Fruit fly (Drosophila melanogaster) whole organism, prepupa: ENCODE data around the gene CG8372.

ENCODE experiments used
- Blimp-1 ChIP-seq: fragments of 200-800 bp; sonication (Bioruptor generic); optimal IDR thresholded peaks from 3 replicates; lab custom pipeline; 2017; ENCODE audit warnings: missing biosample characterization, missing genetic modification characterization, mild to moderate bottlenecking, moderate library complexity, missing genetic modification reagents
- CG10631 ChIP-seq: fragments of 200-800 bp; sonication (Bioruptor generic); optimal IDR thresholded peaks from 2 replicates; lab custom pipeline; 2016; ENCODE audit warnings: missing biosample characterization, missing genetic modification characterization
- CG10669 ChIP-seq: fragments of 200-800 bp; sonication (Bioruptor generic); optimal IDR thresholded peaks from 3 replicates; lab custom pipeline; 2018; ENCODE audit warnings: missing biosample characterization, mild to moderate bottlenecking, missing genetic modification characterization, moderate library complexity
- CG11294 ChIP-seq: fragments of 200-800 bp; sonication (Bioruptor generic); IDR thresholded peaks from 2 replicates; pipeline ENCODE4 v1.3.6; 2022; ENCODE audit warnings: missing biosample characterization, missing genetic modification characterization
- CG11762 ChIP-seq: fragments of 200-800 bp; sonication (Bioruptor generic); optimal IDR thresholded peaks from 3 replicates; lab custom pipeline; 2016; ENCODE audit warnings: missing biosample characterization, missing genetic modification characterization; ENCODE audit not compliant: insufficient read depth
- CG15336 ChIP-seq: fragments of 200-800 bp; sonication (Bioruptor generic); IDR thresholded peaks from 2 replicates; pipeline ENCODE4 v1.3.6; 2022; ENCODE audit warnings: missing biosample characterization, missing genetic modification characterization
- CG1621 ChIP-seq: fragments of 200-800 bp; sonication (Bioruptor generic); optimal IDR thresholded peaks from 3 replicates; lab custom pipeline; 2018; ENCODE audit warnings: missing biosample characterization, mild to moderate bottlenecking, missing genetic modification characterization
- CG16779 ChIP-seq: fragments of 200-800 bp; sonication (Bioruptor generic); optimal IDR thresholded peaks from 3 replicates; lab custom pipeline; 2017; ENCODE audit warnings: missing biosample characterization, mild to moderate bottlenecking, missing genetic modification characterization
- CG3032 ChIP-seq: fragments of 200-800 bp; optimal IDR thresholded peaks from 2 replicates; lab custom pipeline; 2019; ENCODE audit warnings: missing biosample characterization, mild to moderate bottlenecking, missing genetic modification characterization, moderate library complexity
- CG31627 ChIP-seq: fragments of 200-800 bp; sonication (Bioruptor generic); optimal IDR thresholded peaks from 3 replicates; lab custom pipeline; 2016; ENCODE audit warnings: missing biosample characterization, missing genetic modification characterization
- CG32006 ChIP-seq: fragments of 200-800 bp; sonication (Bioruptor generic); optimal IDR thresholded peaks from 3 replicates; lab custom pipeline; 2017; ENCODE audit warnings: missing biosample characterization, mild to moderate bottlenecking, missing genetic modification characterization
- CG34406 ChIP-seq: fragments of 200-800 bp; sonication (Bioruptor generic); optimal IDR thresholded peaks from 3 replicates; lab custom pipeline; 2016; ENCODE audit warnings: missing biosample characterization, missing genetic modification characterization
- CG3919 ChIP-seq: fragments of 200-800 bp; sonication (Bioruptor generic); optimal IDR thresholded peaks from 3 replicates; lab custom pipeline; 2016; ENCODE audit warnings: missing biosample characterization, missing genetic modification characterization
- CG4318 ChIP-seq: fragments of 200-800 bp; sonication (Bioruptor generic); optimal IDR thresholded peaks from 3 replicates; lab custom pipeline; 2017; ENCODE audit warnings: missing biosample characterization, mild to moderate bottlenecking, missing genetic modification characterization
- CG6163 ChIP-seq: fragments of 200-800 bp; sonication (Bioruptor generic); IDR thresholded peaks from 3 replicates; pipeline ENCODE4 v1.3.6; 2022; ENCODE audit warnings: missing biosample characterization, missing genetic modification characterization
- CG6276 ChIP-seq: fragments of 200-800 bp; sonication (Bioruptor generic); optimal IDR thresholded peaks from 2 replicates; lab custom pipeline; 2017; ENCODE audit warnings: missing biosample characterization, mild to moderate bottlenecking, missing genetic modification characterization
- CG6808 ChIP-seq: fragments of 200-800 bp; sonication (Bioruptor generic); optimal IDR thresholded peaks from 3 replicates; lab custom pipeline; 2017; ENCODE audit warnings: missing biosample characterization, missing genetic modification characterization, mild to moderate bottlenecking, moderate library complexity, missing genetic modification reagents
- CG6854 ChIP-seq: fragments of 200-800 bp; sonication (Bioruptor generic); optimal IDR thresholded peaks from 2 replicates; lab custom pipeline; 2017; ENCODE audit warnings: missing biosample characterization, mild to moderate bottlenecking, missing genetic modification characterization
- CG7368 ChIP-seq: fragments of 200-800 bp; sonication (Bioruptor generic); optimal IDR thresholded peaks from 3 replicates; lab custom pipeline; 2016; ENCODE audit warnings: missing biosample characterization, missing genetic modification characterization
- CG8119 ChIP-seq: fragments of 200-800 bp; sonication (Bioruptor generic); IDR thresholded peaks from 3 replicates; pipeline ENCODE4 v1.3.6; 2022; ENCODE audit warnings: missing biosample characterization, missing genetic modification characterization
- CG8319 ChIP-seq: fragments of 200-800 bp; sonication (Bioruptor generic); optimal IDR thresholded peaks from 3 replicates; lab custom pipeline; 2016; ENCODE audit warnings: missing biosample characterization, missing genetic modification characterization
- CG9139 ChIP-seq: fragments of 200-800 bp; sonication (Bioruptor generic); optimal IDR thresholded peaks from 3 replicates; lab custom pipeline; 2017; ENCODE audit warnings: missing biosample characterization, mild to moderate bottlenecking, missing genetic modification characterization
- Eip75B ChIP-seq: fragments of 200-800 bp; sonication (Bioruptor generic); optimal IDR thresholded peaks from 3 replicates; lab custom pipeline; 2016; ENCODE audit warnings: missing biosample characterization, missing genetic modification characterization
- Eip78C ChIP-seq: fragments of 200-800 bp; sonication (Bioruptor generic); peaks from one replicate; lab custom pipeline; 2016; ENCODE audit warnings: missing biosample characterization, missing genetic modification characterization
- Eip93F ChIP-seq: fragments of 200-800 bp; sonication (Bioruptor generic); optimal IDR thresholded peaks from 2 replicates; lab custom pipeline; 2016; ENCODE audit warnings: missing biosample characterization, mild to moderate bottlenecking, missing genetic modification characterization
- Ets21C ChIP-seq: fragments of 200-800 bp; sonication (Bioruptor generic); optimal IDR thresholded peaks from 3 replicates; lab custom pipeline; 2016; ENCODE audit warnings: missing biosample characterization, missing genetic modification characterization
- Ets96B ChIP-seq: fragments of 200-800 bp; optimal IDR thresholded peaks from 2 replicates; lab custom pipeline; 2019; ENCODE audit warnings: missing biosample characterization, mild to moderate bottlenecking, missing genetic modification characterization, moderate library complexity
- Gug ChIP-seq: fragments of 200-800 bp; sonication (Bioruptor generic); IDR thresholded peaks from 2 replicates; pipeline ENCODE4 v1.3.6; 2022; ENCODE audit warnings: missing biosample characterization, missing genetic modification characterization
- Hr39 ChIP-seq: fragments of 200-800 bp; sonication (Bioruptor generic); optimal IDR thresholded peaks from 2 replicates; lab custom pipeline; 2016; ENCODE audit warnings: missing biosample characterization, missing genetic modification characterization
- Hr4 ChIP-seq: fragments of 200-800 bp; sonication (Bioruptor generic); optimal IDR thresholded peaks from 3 replicates; lab custom pipeline; 2016; ENCODE audit warnings: missing biosample characterization, missing genetic modification characterization
- Lpt ChIP-seq: fragments of 200-800 bp; sonication (Bioruptor generic); optimal IDR thresholded peaks from 3 replicates; lab custom pipeline; 2016; ENCODE audit warnings: missing biosample characterization, missing genetic modification characterization
- Met ChIP-seq: fragments of 200-800 bp; sonication (Bioruptor generic); optimal IDR thresholded peaks from 3 replicates; lab custom pipeline; 2016; ENCODE audit warnings: missing biosample characterization, missing genetic modification characterization
- Smox ChIP-seq: fragments of 200-800 bp; sonication (Bioruptor generic); optimal IDR thresholded peaks from 3 replicates; lab custom pipeline; 2016; ENCODE audit warnings: missing biosample characterization, missing genetic modification characterization
- Sox15 ChIP-seq: fragments of 200-800 bp; sonication (Bioruptor generic); optimal IDR thresholded peaks from 3 replicates; lab custom pipeline; 2016; ENCODE audit warnings: missing biosample characterization, missing genetic modification characterization
- achi ChIP-seq: fragments of 200-800 bp; sonication (Bioruptor generic); optimal IDR thresholded peaks from 3 replicates; lab custom pipeline; 2016; ENCODE audit warnings: missing biosample characterization, missing genetic modification characterization
- acj6 ChIP-seq: fragments of 200-800 bp; sonication (Bioruptor generic); optimal IDR thresholded peaks from 3 replicates; lab custom pipeline; 2016; ENCODE audit warnings: missing biosample characterization, missing genetic modification characterization
- cyc ChIP-seq: fragments of 200-800 bp; sonication (Bioruptor generic); optimal IDR thresholded peaks from 3 replicates; lab custom pipeline; 2016; ENCODE audit warnings: missing biosample characterization, missing genetic modification characterization
- dsx ChIP-seq: fragments of 200-800 bp; optimal IDR thresholded peaks from 3 replicates; lab custom pipeline; 2019; ENCODE audit warnings: missing biosample characterization, mild to moderate bottlenecking, missing genetic modification characterization, moderate library complexity; ENCODE audit not compliant: poor library complexity, severe bottlenecking
- eg ChIP-seq: fragments of 200-800 bp; sonication (Bioruptor generic); IDR thresholded peaks from 3 replicates; pipeline ENCODE4 v1.3.6; 2022; ENCODE audit warnings: missing biosample characterization, missing genetic modification characterization
- fd59A ChIP-seq: fragments of 200-800 bp; sonication (Bioruptor generic); optimal IDR thresholded peaks from 2 replicates; lab custom pipeline; 2017; ENCODE audit warnings: missing biosample characterization, mild to moderate bottlenecking, missing genetic modification characterization, missing genetic modification reagents
- fd85E ChIP-seq: fragments of 200-800 bp; sonication (Bioruptor generic); optimal IDR thresholded peaks from 3 replicates; lab custom pipeline; 2016; ENCODE audit warnings: missing biosample characterization, missing genetic modification characterization
- fkh ChIP-seq: fragments of 200-800 bp; sonication (Bioruptor generic); optimal IDR thresholded peaks from 3 replicates; lab custom pipeline; 2017; ENCODE audit warnings: missing biosample characterization, mild to moderate bottlenecking, missing genetic modification characterization, moderate library complexity
- lz ChIP-seq: fragments of 200-800 bp; sonication (Bioruptor generic); optimal IDR thresholded peaks from 3 replicates; lab custom pipeline; 2016; ENCODE audit warnings: missing biosample characterization, missing genetic modification characterization
- pdm3 ChIP-seq: fragments of 200-800 bp; sonication (Bioruptor generic); optimal IDR thresholded peaks from 3 replicates; lab custom pipeline; 2016; ENCODE audit warnings: missing biosample characterization, missing genetic modification characterization
- salr ChIP-seq, 2 experiments: fragments of 200-800 bp; sonication (Bioruptor generic); optimal IDR thresholded peaks; 3 replicates each; lab custom pipeline; 2016 to 2018; ENCODE audit warnings: missing biosample characterization in 2 of 2, missing genetic modification characterization in 2 of 2, mild to moderate bottlenecking in 1 of 2
- spab ChIP-seq: fragments of 200-800 bp; sonication (Bioruptor generic); optimal IDR thresholded peaks from 2 replicates; lab custom pipeline; 2017; ENCODE audit warnings: missing biosample characterization, mild to moderate bottlenecking, missing genetic modification characterization, missing genetic modification reagents
- ss ChIP-seq, 2 experiments: fragments of 200-800 bp; sonication (Bioruptor generic); optimal IDR thresholded peaks; 2 replicates in 1 of 2; 3 replicates in 1 of 2; lab custom pipeline; 2017 to 2018; ENCODE audit warnings: mild to moderate bottlenecking in 2 of 2, missing biosample characterization in 2 of 2, missing genetic modification characterization in 2 of 2, moderate library complexity in 1 of 2
- svp ChIP-seq: fragments of 200-800 bp; sonication (Bioruptor generic); peaks from one replicate; lab custom pipeline; 2016; ENCODE audit warnings: missing biosample characterization, missing genetic modification characterization

The CG8372 gene

DNA sequence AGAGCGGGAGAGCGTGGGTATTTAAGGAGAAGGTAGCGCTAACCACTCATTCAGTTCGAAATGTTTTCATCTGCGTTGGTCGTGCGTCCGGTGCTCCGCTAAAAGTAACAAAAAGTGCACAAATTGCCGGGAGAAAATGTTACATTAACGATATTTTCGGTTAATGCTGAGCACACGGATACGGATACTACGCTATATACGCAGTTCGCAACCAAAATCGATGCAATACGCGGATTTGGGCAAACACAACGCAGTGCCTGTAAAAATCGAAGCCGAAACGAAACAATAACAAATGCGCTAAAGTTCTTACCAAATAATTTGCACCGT lies 49.7 kb downstream of the CG8372 start, which contains the start of gene Piezo:
TSS of gene Piezo (plus strand) at position 49 of the 327 bp plus-strand sequence.
- peak; percentile 50 for TF ChIP-seq CG6808 (GFP tag; lab: Kevin White, UChicago)
- peak; percentile 20 for TF ChIP-seq CG3919
- no peak for TF ChIP-seq CG31627 (GFP tag; lab: Kevin White, UChicago)
- no peak for TF ChIP-seq Ets21C
- TF ChIP-seq, all 60 proteins: peak for 2

DNA sequence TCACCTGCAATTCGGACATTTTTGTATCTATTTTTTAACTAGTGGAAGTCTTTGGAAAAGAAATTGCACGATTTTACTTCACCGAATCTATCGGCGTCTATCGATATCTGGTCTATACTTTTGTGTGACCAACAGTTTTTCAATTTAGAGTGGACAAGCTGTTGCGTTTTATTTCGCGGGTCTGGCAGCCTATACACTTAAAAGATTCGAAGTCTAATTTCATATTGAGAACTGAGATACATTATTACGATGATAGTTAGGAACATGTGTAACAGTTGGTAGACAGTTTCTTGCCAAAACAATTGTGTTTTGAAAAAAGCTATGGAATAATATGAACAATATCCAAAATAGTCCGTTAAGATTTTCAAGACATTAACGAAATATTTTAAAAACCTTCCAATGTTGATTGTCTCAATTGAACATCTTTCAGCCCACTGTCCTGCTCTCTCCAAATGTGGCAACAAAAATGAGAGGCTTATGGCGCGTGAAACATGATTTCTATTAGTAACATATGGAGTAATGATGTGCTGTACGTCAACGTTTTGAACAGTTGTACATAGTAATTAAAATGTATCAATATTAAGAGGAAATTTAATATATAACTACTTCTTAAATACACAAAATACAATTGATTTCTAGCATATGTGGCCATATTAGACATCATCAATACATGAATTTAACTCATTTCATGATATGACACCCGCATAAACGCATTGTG lies 50.2 kb downstream of the CG8372 start, which contains the start of gene Acbp1:
TSS of gene Acbp1 (minus strand) at position 146 of the 718 bp plus-strand sequence.
- TF ChIP-seq svp (GFP tag; lab: Kevin White, UChicago) (peak; percentile 98), CG8119 (peak; percentile 97), CG9139 (GFP tag; lab: Kevin White, UChicago) (peak; percentile 95), dsx (GFP tag; lab: Kevin White, UChicago) (peak; percentile 96), CG1621 (tag; lab: Kevin White, UChicago) (peak; percentile 94), fd85E (GFP tag; lab: Kevin White, UChicago) (peak; percentile 85), fkh (GFP tag; lab: Kevin White, UChicago) (peak; percentile 70), CG10669 (GFP tag; lab: Kevin White, UChicago) (peak; percentile 97), CG7368 (GFP tag; lab: Kevin White, UChicago) (peak; percentile 94), CG11762 (GFP tag; lab: Kevin White, UChicago) (peak; percentile 90), Blimp-1 (GFP tag; lab: Kevin White, UChicago) (peak; percentile 92), CG15336 (GFP tag; lab: Robert Waterston, UW) (peak; percentile 97), achi (GFP tag; lab: Kevin White, UChicago) (peak; percentile 94), CG8319 (GFP tag; lab: Kevin White, UChicago) (peak; percentile 86), CG6163 (GFP tag; lab: Robert Waterston, UW) (peak; percentile 95), cyc (GFP tag; lab: Kevin White, UChicago) (peak; percentile 93), CG32006 (GFP tag; lab: Kevin White, UChicago) (peak; percentile 97), salr (GFP tag; optimal IDR thresholded peaks at IDR 0.05; lab: Kevin White, UChicago) (peak; percentile 75 to 93), CG10631 (GFP tag; lab: Kevin White, UChicago) (peak; percentile 94), CG16779 (peak; percentile 97), fd59A (GFP tag; lab: Kevin White, UChicago) (peak; percentile 94), Smox (GFP tag; lab: Kevin White, UChicago) (peak; percentile 95), Lpt (peak; percentile 95), CG11294 (GFP tag; lab: Robert Waterston, UW) (peak; percentile 90), CG6276 (peak; percentile 98), Gug (GFP tag; lab: Robert Waterston, UW) (peak; percentile 91), spab (peak; percentile 95), Met (peak; percentile 95), acj6 (GFP tag; lab: Kevin White, UChicago) (peak; percentile 94), pdm3 (GFP tag; lab: Kevin White, UChicago) (peak; percentile 94), CG3032 (tag; lab: Kevin White, UChicago) (peak; percentile 97), Eip78C (peak; percentile 99), ss (GFP tag; optimal IDR thresholded peaks at IDR 0.05; lab: Kevin White, UChicago) (peak; percentile 97 to 98), CG34406 (GFP tag; lab: Kevin White, UChicago) (peak; percentile 97), CG6854 (GFP tag; lab: Kevin White, UChicago) (peak; percentile 98), eg (GFP tag; lab: Robert Waterston, UW) (peak; percentile 97), CG4318 (peak; percentile 89), Ets96B (tag; lab: Kevin White, UChicago) (peak; percentile 98), Sox15 (GFP tag; lab: Kevin White, UChicago) (peak; percentile 89), Eip93F (GFP tag; lab: Kevin White, UChicago) (peak; percentile 96), Eip75B (GFP tag; lab: Kevin White, UChicago) (peak; percentile 92), Hr4 (GFP tag; lab: Kevin White, UChicago) (peak; percentile 96), CG31627 (GFP tag; lab: Kevin White, UChicago) (peak; percentile 95), lz (GFP tag; lab: Kevin White, UChicago) (peak; percentile 93), CG3919 (peak; percentile 96), Hr39 (GFP tag; lab: Kevin White, UChicago) (peak; percentile 94)
